Fruit fly (Drosophila melanogaster): ENCODE results near the gene CG42784.

DNA sequence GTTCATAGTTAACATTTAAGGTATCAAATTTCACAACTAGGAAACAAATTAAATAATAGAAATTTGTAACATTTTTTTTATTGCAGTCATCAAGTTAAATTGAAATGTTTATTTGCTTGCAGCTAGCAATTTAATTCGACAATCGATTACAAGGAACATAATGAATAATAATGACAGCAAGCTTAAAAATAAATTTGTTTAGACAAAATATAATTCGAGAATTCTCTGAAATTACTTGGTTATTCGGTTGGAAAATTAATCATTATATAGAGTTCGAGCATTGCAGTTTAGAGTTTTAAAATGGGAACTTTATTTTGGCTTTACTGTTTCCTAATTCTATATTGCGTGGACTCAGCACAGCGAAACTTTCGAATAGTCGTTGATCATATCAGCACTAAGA is 115.5 kb downstream of the CG42784 start, which contains the start of gene CG33643:
- TF ChIP-seq CG13204 (GFP tag; optimal IDR thresholded peaks at IDR 0.05): no peak
- no peak for TF ChIP-seq CG14655 (GFP tag; optimal IDR thresholded peaks at IDR 0.05)
- no peak for TF ChIP-seq fd96Ca (GFP tag; IDR thresholded peaks at IDR 0.05)
- TF ChIP-seq CG15710 (tag; optimal IDR thresholded peaks at IDR 0.05): no peak
- no peak for TF ChIP-seq CG32121 (GFP tag; IDR thresholded peaks at IDR 0.05)
